Fruit fly (Drosophila melanogaster) whole organism, embryonic: ENCODE measurements around the gene CSN6.

Experiments
- CG11696 ChIP-seq: fragments of 200-800 bp; sonication (Bioruptor generic); IDR thresholded peaks from 2 replicates; pipeline ENCODE4 v1.3.6; 2022; ENCODE audit warnings: missing biosample characterization, missing genetic modification characterization
- CG13123 ChIP-seq: fragments of 200-800 bp; sonication (Bioruptor generic); optimal IDR thresholded peaks from 2 replicates; lab custom pipeline; 2016; ENCODE audit warnings: missing biosample characterization, missing genetic modification characterization
- CG17359 ChIP-seq: fragments of 200-800 bp; sonication (Bioruptor generic); optimal IDR thresholded peaks from 3 replicates; lab custom pipeline; 2018; ENCODE audit warnings: missing biosample characterization, mild to moderate bottlenecking, missing genetic modification characterization, moderate library complexity
- CG18011 ChIP-seq: fragments of 200-800 bp; sonication (Bioruptor generic); optimal IDR thresholded peaks from 2 replicates; lab custom pipeline; 2017; ENCODE audit warnings: missing biosample characterization, missing genetic modification characterization, mild to moderate bottlenecking, moderate library complexity, missing genotype
- CG18476 ChIP-seq: fragments of 200-800 bp; sonication (Bioruptor generic); optimal IDR thresholded peaks from 2 replicates; lab custom pipeline; 2016; ENCODE audit warnings: missing biosample characterization, mild to moderate bottlenecking, missing genetic modification characterization
- CG18764 ChIP-seq: fragments of 200-800 bp; sonication (Bioruptor generic); optimal IDR thresholded peaks from 3 replicates; lab custom pipeline; 2016; ENCODE audit warnings: missing biosample characterization, missing genetic modification characterization
- CG2129 ChIP-seq: fragments of 200-800 bp; sonication (Bioruptor generic); IDR thresholded peaks from 2 replicates; pipeline ENCODE4 v1.3.6; 2022; ENCODE audit warnings: missing biosample characterization, missing genetic modification characterization; ENCODE audit not compliant: partially characterized antibody
- CG2889 ChIP-seq: fragments of 200-800 bp; sonication (Bioruptor generic); IDR thresholded peaks from 3 replicates; pipeline ENCODE4 v1.3.6; 2022; ENCODE audit warnings: missing biosample characterization, missing genetic modification characterization
- CG30020 ChIP-seq: fragments of 200-800 bp; optimal IDR thresholded peaks from 2 replicates; lab custom pipeline; 2019; ENCODE audit warnings: missing biosample characterization, mild to moderate bottlenecking, missing genetic modification characterization, moderate library complexity
- CG31388 ChIP-seq: fragments of 200-800 bp; sonication (Bioruptor generic); optimal IDR thresholded peaks from 2 replicates; lab custom pipeline; 2016; ENCODE audit warnings: missing biosample characterization, missing genetic modification characterization
- CG31441 ChIP-seq: fragments of 200-800 bp; sonication (Bioruptor generic); IDR thresholded peaks from 2 replicates; pipeline ENCODE4 v1.3.6; 2022; ENCODE audit warnings: missing biosample characterization, missing genetic modification characterization
- CG4328 ChIP-seq: fragments of 200-800 bp; sonication (Bioruptor generic); optimal IDR thresholded peaks from 3 replicates; lab custom pipeline; 2017; ENCODE audit warnings: missing biosample characterization, missing genetic modification reagents, missing genetic modification characterization
- CG4404 ChIP-seq: fragments of 200-800 bp; sonication (Bioruptor generic); IDR thresholded peaks from 2 replicates; pipeline ENCODE4 v1.3.6; 2022; ENCODE audit warnings: missing biosample characterization, missing genetic modification characterization
- CG4854 ChIP-seq: fragments of 200-800 bp; sonication (Bioruptor generic); optimal IDR thresholded peaks from 2 replicates; lab custom pipeline; 2016; ENCODE audit warnings: missing biosample characterization, missing genetic modification characterization, inconsistent platforms
- CG8388 ChIP-seq: fragments of 200-800 bp; sonication (Bioruptor generic); optimal IDR thresholded peaks from 2 replicates; lab custom pipeline; 2019; ENCODE audit warnings: missing biosample characterization, mild to moderate bottlenecking, missing genetic modification characterization, moderate library complexity
- CG9609 ChIP-seq: fragments of 200-800 bp; sonication (Bioruptor generic); optimal IDR thresholded peaks from 3 replicates; lab custom pipeline; 2016; ENCODE audit warnings: missing biosample characterization, missing genetic modification characterization
- D ChIP-seq, 2 experiments: fragments of 200-800 bp in 1 of 2; fragments of >200 bp in 1 of 2; sonication (Bioruptor generic) in 1 of 2; optimal IDR thresholded peaks; 2 replicates in 1 of 2; 3 replicates in 1 of 2; lab custom pipeline; 2017; ENCODE audit warnings: mild to moderate bottlenecking in 1 of 2, missing biosample characterization in 1 of 2, missing genetic modification characterization in 1 of 2, missing genetic modification reagents in 1 of 2
- Dp ChIP-seq: fragments of 200-800 bp; sonication (Bioruptor generic); optimal IDR thresholded peaks from 2 replicates; lab custom pipeline; 2018; ENCODE audit warnings: missing biosample characterization, mild to moderate bottlenecking, missing genetic modification characterization, moderate library complexity
- Dref ChIP-seq: fragments of 200-800 bp; sonication (Bioruptor generic); IDR thresholded peaks from 2 replicates; pipeline ENCODE4 v1.3.6; 2022; ENCODE audit warnings: missing biosample characterization, missing genetic modification characterization
- Drgx ChIP-seq: fragments of 200-800 bp; sonication (Bioruptor generic); IDR thresholded peaks from 2 replicates; pipeline ENCODE4 v1.3.6; 2022; ENCODE audit warnings: missing biosample characterization, missing genetic modification characterization
- Fer3 ChIP-seq: fragments of 200-800 bp; sonication (Bioruptor generic); optimal IDR thresholded peaks from 2 replicates; lab custom pipeline; 2018; ENCODE audit warnings: missing biosample characterization, mild to moderate bottlenecking, missing genetic modification characterization, moderate library complexity
- HLH4C ChIP-seq: fragments of 200-800 bp; sonication (Bioruptor generic); IDR thresholded peaks from 3 replicates; pipeline ENCODE4 v1.3.6; 2022; ENCODE audit warnings: missing biosample characterization, missing genetic modification characterization; ENCODE audit not compliant: partially characterized antibody
- Poxn ChIP-seq: fragments of 200-800 bp; sonication (Bioruptor generic); IDR thresholded peaks from 2 replicates; pipeline ENCODE4 v1.3.6; 2022; ENCODE audit warnings: missing biosample characterization, missing genetic modification characterization
- Sin3A ChIP-seq: fragments of >200 bp; optimal IDR thresholded peaks from 2 replicates; lab custom pipeline; 2018
- Six4 ChIP-seq: fragments of 200-800 bp; sonication (Bioruptor generic); optimal IDR thresholded peaks from 2 replicates; lab custom pipeline; 2016; ENCODE audit warnings: missing biosample characterization, missing genetic modification characterization
- Tbp ChIP-seq: fragments of >200 bp; optimal IDR thresholded peaks from 2 replicates; lab custom pipeline; 2018; ENCODE audit warnings: missing biosample characterization, missing genetic modification characterization
- ab ChIP-seq: fragments of 200-800 bp; sonication (Bioruptor generic); optimal IDR thresholded peaks from 2 replicates; lab custom pipeline; 2016; ENCODE audit warnings: missing biosample characterization, missing genetic modification characterization
- aop ChIP-seq: fragments of 200-800 bp; sonication (Bioruptor generic); IDR thresholded peaks from 2 replicates; pipeline ENCODE4 v1.3.6; 2022; ENCODE audit warnings: missing biosample characterization, missing genetic modification characterization
- az2 ChIP-seq: fragments of 200-800 bp; sonication (Bioruptor generic); optimal IDR thresholded peaks from 3 replicates; lab custom pipeline; 2016; ENCODE audit warnings: missing biosample characterization, missing genetic modification characterization
- bigmax ChIP-seq: fragments of 200-800 bp; sonication (Bioruptor generic); optimal IDR thresholded peaks from 2 replicates; lab custom pipeline; 2018; ENCODE audit warnings: missing biosample characterization, mild to moderate bottlenecking, missing genetic modification characterization
- chm ChIP-seq: fragments of 200-800 bp; sonication (Bioruptor generic); IDR thresholded peaks from 2 replicates; pipeline ENCODE4 v1.3.6; 2022; ENCODE audit warnings: missing biosample characterization, missing genetic modification characterization
- cwo ChIP-seq: fragments of 200-800 bp; sonication (Bioruptor generic); optimal IDR thresholded peaks from 3 replicates; lab custom pipeline; 2017; ENCODE audit warnings: missing biosample characterization, missing genetic modification characterization, mild to moderate bottlenecking, moderate library complexity, missing genetic modification reagents
- dan ChIP-seq: fragments of 200-800 bp; sonication (Bioruptor generic); IDR thresholded peaks from 2 replicates; pipeline ENCODE4 v1.3.6; 2022; ENCODE audit warnings: missing biosample characterization, missing genetic modification characterization
- dimm ChIP-seq: fragments of 200-800 bp; sonication (Bioruptor generic); IDR thresholded peaks from 2 replicates; pipeline ENCODE4 v1.3.6; 2022; ENCODE audit warnings: missing biosample characterization, missing genetic modification characterization
- ewg ChIP-seq: fragments of 200-800 bp; sonication (Bioruptor generic); optimal IDR thresholded peaks from 3 replicates; lab custom pipeline; 2017; ENCODE audit warnings: mild to moderate bottlenecking, missing biosample characterization, missing genetic modification reagents, missing genetic modification characterization
- gce ChIP-seq: fragments of 200-800 bp; sonication (Bioruptor generic); IDR thresholded peaks from 3 replicates; pipeline ENCODE4 v1.3.6; 2022; ENCODE audit warnings: missing biosample characterization, missing genetic modification characterization
- grn ChIP-seq: fragments of 200-800 bp; sonication (Bioruptor generic); optimal IDR thresholded peaks from 3 replicates; lab custom pipeline; 2017; ENCODE audit warnings: missing biosample characterization, missing genetic modification characterization
- insv ChIP-seq, 2 experiments: fragments of 200-800 bp; sonication (Bioruptor generic); optimal IDR thresholded peaks; 3 replicates each; lab custom pipeline; 2016 to 2018; ENCODE audit warnings: missing biosample characterization in 2 of 2, missing genetic modification characterization in 2 of 2
- lmd ChIP-seq: fragments of 200-800 bp; sonication (Bioruptor generic); IDR thresholded peaks from 2 replicates; pipeline ENCODE4 v1.3.6; 2022; ENCODE audit warnings: missing biosample characterization, missing genetic modification characterization
- p53 ChIP-seq: fragments of 200-800 bp; sonication (Bioruptor generic); optimal IDR thresholded peaks from 2 replicates; lab custom pipeline; 2016; ENCODE audit warnings: missing biosample characterization, missing genetic modification characterization
- ro ChIP-seq: fragments of 200-800 bp; sonication (Bioruptor generic); IDR thresholded peaks from 2 replicates; pipeline ENCODE4 v1.3.6; 2022; ENCODE audit warnings: missing biosample characterization, missing genetic modification characterization
- sens ChIP-seq: fragments of 200-800 bp; sonication (Bioruptor generic); peaks from one replicate; lab custom pipeline; 2016; ENCODE audit warnings: missing biosample characterization, missing genetic modification characterization
- sima ChIP-seq: fragments of 200-800 bp; sonication (Bioruptor generic); optimal IDR thresholded peaks from 2 replicates; lab custom pipeline; 2016; ENCODE audit warnings: missing biosample characterization, missing genetic modification characterization
- slbo ChIP-seq: fragments of 200-800 bp; sonication (Bioruptor generic); IDR thresholded peaks from 2 replicates; pipeline ENCODE4 v1.3.6; 2022; ENCODE audit warnings: missing biosample characterization, missing genetic modification characterization
- stwl ChIP-seq: fragments of 200-800 bp; sonication (Bioruptor generic); optimal IDR thresholded peaks from 3 replicates; lab custom pipeline; 2018; ENCODE audit warnings: missing biosample characterization, mild to moderate bottlenecking, missing genetic modification characterization, moderate library complexity
- sug ChIP-seq: fragments of 200-800 bp; optimal IDR thresholded peaks from 2 replicates; lab custom pipeline; 2019; ENCODE audit warnings: missing biosample characterization, mild to moderate bottlenecking, missing genetic modification characterization, moderate library complexity
- tll ChIP-seq, 2 experiments: fragments of 200-800 bp in 1 of 2; fragments of >200 bp in 1 of 2; sonication (Bioruptor generic) in 1 of 2; optimal IDR thresholded peaks; 2 replicates each; lab custom pipeline; 2017 to 2019; ENCODE audit warnings: missing biosample characterization in 2 of 2, missing genetic modification characterization in 2 of 2, mild to moderate bottlenecking in 1 of 2, moderate library complexity in 1 of 2
- vnd ChIP-seq: fragments of 200-800 bp; sonication (Bioruptor generic); IDR thresholded peaks from 3 replicates; pipeline ENCODE4 v1.3.6; 2022; ENCODE audit warnings: missing biosample characterization, missing genetic modification characterization; ENCODE audit not compliant: partially characterized antibody
- wor ChIP-seq: fragments of 200-800 bp; sonication (Bioruptor generic); IDR thresholded peaks from 2 replicates; pipeline ENCODE4 v1.3.6; 2022; ENCODE audit warnings: missing biosample characterization, missing genetic modification characterization
- zf30C ChIP-seq: fragments of 200-800 bp; sonication (Bioruptor generic); optimal IDR thresholded peaks from 3 replicates; lab custom pipeline; 2018; ENCODE audit warnings: missing biosample characterization, mild to moderate bottlenecking, missing genetic modification characterization
- zfh2 ChIP-seq: fragments of 200-800 bp; sonication (Bioruptor generic); optimal IDR thresholded peaks from 2 replicates; lab custom pipeline; 2016; ENCODE audit warnings: missing biosample characterization, missing genetic modification characterization

CSN6 gene

dm6 chr3R:22626842-22627392 lies 46.3 kb downstream of the CSN6 start (continued):
- peak; percentile 30 for TF ChIP-seq CG4854 (GFP tag; lab: Kevin White, UChicago)
- peak; percentile 44 for TF ChIP-seq sug (tag; lab: Kevin White, UChicago)
- peak in 1 of 2 experiments; percentile 33 for TF ChIP-seq tll (GFP tag; optimal IDR thresholded peaks at IDR 0.05; lab: Kevin White, UChicago)
- TF ChIP-seq D (optimal IDR thresholded peaks at IDR 0.05; lab: Kevin White, UChicago) = peak; percentile 49
- TF ChIP-seq D (GFP tag; optimal IDR thresholded peaks at IDR 0.05; lab: Kevin White, UChicago) = peak; percentile 65
- no peak for TF ChIP-seq lmd
- TF ChIP-seq grn (GFP tag; lab: Kevin White, UChicago) = peak; percentile 40
- TF ChIP-seq Poxn (GFP tag; lab: Robert Waterston, UW) = no peak
- no peak for TF ChIP-seq Six4 (GFP tag; lab: Kevin White, UChicago)
- TF ChIP-seq CG31441 (GFP tag; lab: Robert Waterston, UW) = no peak
- TF ChIP-seq CG18764 = peak; percentile 24
- TF ChIP-seq Fer3 (tag; lab: Kevin White, UChicago) = peak; percentile 63
- peak in 1 of 2 experiments; percentile 85 for TF ChIP-seq insv (GFP tag; optimal IDR thresholded peaks at IDR 0.05; lab: Kevin White, UChicago)
- TF ChIP-seq sima (GFP tag; lab: Kevin White, UChicago) = no peak
- TF ChIP-seq ewg (GFP tag; lab: Kevin White, UChicago) = no peak
- peak; percentile 7 for TF ChIP-seq CG8388 (GFP tag; lab: Kevin White, UChicago)
- TF ChIP-seq ab (GFP tag; lab: Kevin White, UChicago) = no peak
- TF ChIP-seq CG18011 (GFP tag; lab: Kevin White, UChicago) = peak; percentile 13
- TF ChIP-seq HLH4C = no peak
- TF ChIP-seq Tbp = no peak
- TF ChIP-seq p53 (GFP tag; lab: Kevin White, UChicago) = no peak
- TF ChIP-seq aop (GFP tag; lab: Robert Waterston, UW) = no peak
- TF ChIP-seq vnd = no peak
- TF ChIP-seq CG18476 (GFP tag; lab: Kevin White, UChicago) = no peak
- no peak for TF ChIP-seq Dref (GFP tag; lab: Robert Waterston, UW)
- TF ChIP-seq zfh2 (GFP tag; lab: Kevin White, UChicago) = peak; percentile 13
- no peak for TF ChIP-seq CG4404
- TF ChIP-seq CG9609 (GFP tag; lab: Kevin White, UChicago) = no peak
- TF ChIP-seq CG31388 (GFP tag; lab: Kevin White, UChicago) = no peak
- TF ChIP-seq Drgx (GFP tag; lab: Robert Waterston, UW) = peak; percentile 88
- TF ChIP-seq ro (GFP tag; lab: Robert Waterston, UW) = no peak
- TF ChIP-seq wor (GFP tag; lab: Robert Waterston, UW) = no peak
- no peak for TF ChIP-seq dimm (GFP tag; lab: Robert Waterston, UW)
- TF ChIP-seq az2 (GFP tag; lab: Kevin White, UChicago) = no peak
- peak; percentile 78 for TF ChIP-seq sens (GFP tag; lab: Kevin White, UChicago)
- no peak for TF ChIP-seq CG30020
- TF ChIP-seq CG2889 = no peak
- no peak for TF ChIP-seq Sin3A (lab: Kevin White, UChicago)
- no peak for TF ChIP-seq gce
- TF ChIP-seq chm (GFP tag; lab: Robert Waterston, UW) = peak; percentile 16; the same call in 1 of the 2 replicates
- TF ChIP-seq stwl = no peak
- no peak for TF ChIP-seq CG11696
- no peak for TF ChIP-seq zf30C
- no peak for TF ChIP-seq bigmax (GFP tag; lab: Kevin White, UChicago)
- peak; percentile 37 for TF ChIP-seq CG17359
- TF ChIP-seq CG4328 (GFP tag; lab: Kevin White, UChicago) = peak; percentile 40
- no peak for TF ChIP-seq CG13123 (GFP tag; lab: Kevin White, UChicago)
- no peak for TF ChIP-seq CG2129
- TF ChIP-seq dan (GFP tag; lab: Robert Waterston, UW) = no peak
- TF ChIP-seq Dp (GFP tag; lab: Kevin White, UChicago) = no peak
- no peak for TF ChIP-seq slbo (GFP tag; lab: Robert Waterston, UW)
- TF ChIP-seq cwo (GFP tag; lab: Kevin White, UChicago) = peak; percentile 67
